Worm (Caenorhabditis elegans) whole organism, L2 larva: ENCODE results near the gene mltn-8.

Experiments
- C34F6.9 ChIP-seq: fragments of 150-350 bp; optimal IDR thresholded peaks from 2 replicates; lab custom pipeline; 2014; ENCODE audit warnings: missing biosample characterization, missing genetic modification characterization
- F13H6.1 ChIP-seq: sonication (generic microtip); optimal IDR thresholded peaks from 2 replicates; lab custom pipeline; 2016; ENCODE audit warnings: missing genetic modification characterization, missing compliant biosample characterization
- R02D3.7 ChIP-seq: fragments of 150-350 bp; optimal IDR thresholded peaks from 2 replicates; lab custom pipeline; 2014; ENCODE audit warnings: missing biosample characterization, missing genetic modification characterization
- Y55F3AM.14 ChIP-seq: fragments of 200-800 bp; sonication (Bioruptor generic); optimal IDR thresholded peaks from 2 replicates; lab custom pipeline; 2018; ENCODE audit warnings: mild to moderate bottlenecking, missing genetic modification characterization, missing compliant biosample characterization
- alr-1 ChIP-seq: fragments of 150-350 bp; optimal IDR thresholded peaks from 2 replicates; lab custom pipeline; 2014; ENCODE audit warnings: missing biosample characterization, missing genetic modification characterization
- aly-2 ChIP-seq: fragments of 150-350 bp; optimal IDR thresholded peaks from 2 replicates; lab custom pipeline; 2014; ENCODE audit warnings: missing biosample characterization, missing genetic modification characterization
- ama-1 ChIP-seq: fragments of 150-350 bp; optimal IDR thresholded peaks from 2 replicates; lab custom pipeline; 2018; ENCODE audit warnings: inconsistent platforms
- blmp-1 ChIP-seq: sonication (generic microtip); optimal IDR thresholded peaks from 2 replicates; lab custom pipeline; 2017; ENCODE audit warnings: missing genetic modification characterization, mild to moderate bottlenecking, missing compliant biosample characterization, antibody characterized with exemption, moderate library complexity; ENCODE audit not compliant: insufficient read depth
- ceh-16 ChIP-seq: fragments of 150-350 bp; optimal IDR thresholded peaks from 2 replicates; lab custom pipeline; 2014; ENCODE audit warnings: missing biosample characterization, missing genetic modification characterization
- ceh-82 ChIP-seq: fragments of 150-350 bp; optimal IDR thresholded peaks from 2 replicates; lab custom pipeline; 2014; ENCODE audit warnings: missing biosample characterization, missing genetic modification characterization
- egl-27 ChIP-seq: sonication (generic microtip); optimal IDR thresholded peaks from 3 replicates; lab custom pipeline; 2017; ENCODE audit warnings: missing biosample characterization, missing genetic modification reagents, missing genetic modification characterization
- elt-1 ChIP-seq: fragments of 150-350 bp; optimal IDR thresholded peaks from 2 replicates; lab custom pipeline; 2014; ENCODE audit warnings: missing biosample characterization, missing genetic modification characterization
- elt-3 ChIP-seq: sonication (generic microtip); optimal IDR thresholded peaks from 2 replicates; lab custom pipeline; 2017; ENCODE audit warnings: missing biosample characterization, missing genetic modification characterization
- gmeb-1 ChIP-seq: fragments of 150-350 bp; optimal IDR thresholded peaks from 2 replicates; lab custom pipeline; 2014; ENCODE audit warnings: missing biosample characterization, missing genetic modification characterization
- lin-11 ChIP-seq: fragments of 150-350 bp; sonication (generic microtip); optimal IDR thresholded peaks from 2 replicates; lab custom pipeline; 2014; ENCODE audit warnings: missing biosample characterization, missing genetic modification characterization, inconsistent platforms, mixed read lengths
- lsy-2 ChIP-seq, 2 experiments: fragments of 150-350 bp in 1 of 2; sonication (generic microtip) in 1 of 2; optimal IDR thresholded peaks; 2 replicates each; lab custom pipeline; 2014 to 2017; ENCODE audit warnings: missing biosample characterization in 2 of 2, missing genetic modification characterization in 2 of 2
- mab-5 ChIP-seq: fragments of 150-350 bp; optimal IDR thresholded peaks from 2 replicates; lab custom pipeline; 2014; ENCODE audit warnings: missing biosample characterization, missing genetic modification characterization
- mbf-1 ChIP-seq: sonication (generic microtip); optimal IDR thresholded peaks from 2 replicates; lab custom pipeline; 2017; ENCODE audit warnings: missing biosample characterization, missing genetic modification characterization
- mdl-1 ChIP-seq, 2 experiments: fragments of 150-350 bp in 1 of 2; sonication (generic microtip) in 1 of 2; optimal IDR thresholded peaks; 2 replicates each; lab custom pipeline; 2017; ENCODE audit warnings: missing biosample characterization in 2 of 2, missing genetic modification characterization in 2 of 2
- nhr-10 ChIP-seq: sonication (generic microtip); optimal IDR thresholded peaks from 2 replicates; lab custom pipeline; 2017; ENCODE audit warnings: missing biosample characterization, missing genetic modification characterization
- nhr-11 ChIP-seq: fragments of 150-350 bp; optimal IDR thresholded peaks from 2 replicates; lab custom pipeline; 2014; ENCODE audit warnings: missing biosample characterization, missing genetic modification characterization
- nhr-12 ChIP-seq: fragments of 150-350 bp; optimal IDR thresholded peaks from 2 replicates; lab custom pipeline; 2014; ENCODE audit warnings: missing biosample characterization, missing genetic modification characterization
- nhr-21 ChIP-seq: fragments of 150-350 bp; optimal IDR thresholded peaks from 2 replicates; lab custom pipeline; 2014; ENCODE audit warnings: missing biosample characterization, missing genetic modification characterization
- nhr-23 ChIP-seq: fragments of 150-350 bp; optimal IDR thresholded peaks from 2 replicates; lab custom pipeline; 2014; ENCODE audit warnings: missing biosample characterization, missing genetic modification reagents, missing genetic modification characterization
- nhr-25 ChIP-seq: fragments of 150-350 bp; sonication (generic microtip); optimal IDR thresholded peaks from 3 replicates; lab custom pipeline; 2014; ENCODE audit warnings: missing biosample characterization, missing genetic modification characterization
- nhr-77 ChIP-seq: fragments of 150-350 bp; optimal IDR thresholded peaks from 2 replicates; lab custom pipeline; 2014; ENCODE audit warnings: missing biosample characterization, missing genetic modification characterization
- skn-1 ChIP-seq: sonication (generic microtip); optimal IDR thresholded peaks from 2 replicates; lab custom pipeline; 2017; ENCODE audit warnings: missing biosample characterization, missing genetic modification characterization
- sma-3 ChIP-seq: sonication (generic microtip); optimal IDR thresholded peaks from 2 replicates; lab custom pipeline; 2016; ENCODE audit warnings: missing genetic modification reagents, missing genetic modification characterization, missing compliant biosample characterization
- sma-9 ChIP-seq, 2 experiments: fragments of 150-350 bp in 1 of 2; sonication (generic microtip) in 1 of 2; optimal IDR thresholded peaks; 2 replicates each; lab custom pipeline; 2014 to 2016; ENCODE audit warnings: missing genetic modification characterization in 2 of 2, mild to moderate bottlenecking in 1 of 2, missing biosample characterization in 1 of 2, missing compliant biosample characterization in 1 of 2, missing genetic modification reagents in 1 of 2, moderate library complexity in 1 of 2
- snpc-4 ChIP-seq: fragments of 150-350 bp; optimal IDR thresholded peaks from 2 replicates; lab custom pipeline; 2014; ENCODE audit warnings: missing biosample characterization, missing genetic modification characterization
- unc-39 ChIP-seq: fragments of 150-350 bp; optimal IDR thresholded peaks from 2 replicates; lab custom pipeline; 2014; ENCODE audit warnings: missing biosample characterization, missing genetic modification characterization
- unc-62 ChIP-seq: fragments of 150-350 bp; optimal IDR thresholded peaks from 2 replicates; lab custom pipeline; 2014; ENCODE audit warnings: missing biosample characterization, missing genetic modification reagents, missing genetic modification characterization
- zag-1 ChIP-seq: fragments of 150-350 bp; optimal IDR thresholded peaks from 2 replicates; lab custom pipeline; 2014; ENCODE audit warnings: missing biosample characterization, missing genetic modification characterization
- ztf-1 ChIP-seq: fragments of 200-800 bp; sonication (Bioruptor generic); conservative IDR thresholded peaks from 2 replicates; pipeline ENCODE4 v1.3.6; 2022; ENCODE audit warnings: missing genetic modification characterization, missing compliant biosample characterization
- ztf-11 ChIP-seq: sonication (generic microtip); optimal IDR thresholded peaks from 2 replicates; lab custom pipeline; 2017; ENCODE audit warnings: missing biosample characterization, missing genetic modification characterization
- ztf-4 ChIP-seq: fragments of 150-350 bp; optimal IDR thresholded peaks from 2 replicates; lab custom pipeline; 2014; ENCODE audit warnings: missing biosample characterization, missing genetic modification characterization

Gene mltn-8

DNA sequence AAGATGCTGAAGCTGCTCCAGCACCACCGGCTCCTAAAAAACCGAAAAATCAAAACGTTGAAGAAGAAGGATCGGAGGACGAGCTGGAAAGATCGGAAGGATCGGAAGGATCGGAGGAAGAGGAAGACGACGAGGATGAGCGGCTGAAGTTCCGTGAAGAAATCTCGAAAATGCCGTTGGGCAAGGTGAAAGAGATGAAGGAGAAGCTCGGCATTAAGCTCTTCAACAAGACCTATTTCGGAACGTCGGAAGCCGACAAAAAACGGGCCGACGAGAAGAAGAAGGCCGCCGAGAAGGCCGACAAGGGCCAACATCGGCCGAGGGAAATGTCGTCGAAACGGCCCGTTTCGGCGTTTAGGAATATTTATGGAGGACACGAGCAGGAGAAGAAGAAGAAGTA, 18.8 kb downstream of the mltn-8 start:
- TF ChIP-seq egl-27 (tag; lab: Kevin White, UChicago), result no peak
- TF ChIP-seq ceh-82, result no peak
- no peak for TF ChIP-seq ztf-1 (GFP tag; lab: Robert Waterston, UW)
- no peak for TF ChIP-seq mab-5 (tag; lab: Kevin White, UChicago)
- TF ChIP-seq ztf-4 (tag; lab: Kevin White, UChicago), result no peak
- no peak for TF ChIP-seq F13H6.1 (tag; lab: Kevin White, UChicago)
- TF ChIP-seq nhr-10 (tag; lab: Kevin White, UChicago), result no peak
- TF ChIP-seq nhr-77, result no peak
- no peak for TF ChIP-seq ceh-16

DNA sequence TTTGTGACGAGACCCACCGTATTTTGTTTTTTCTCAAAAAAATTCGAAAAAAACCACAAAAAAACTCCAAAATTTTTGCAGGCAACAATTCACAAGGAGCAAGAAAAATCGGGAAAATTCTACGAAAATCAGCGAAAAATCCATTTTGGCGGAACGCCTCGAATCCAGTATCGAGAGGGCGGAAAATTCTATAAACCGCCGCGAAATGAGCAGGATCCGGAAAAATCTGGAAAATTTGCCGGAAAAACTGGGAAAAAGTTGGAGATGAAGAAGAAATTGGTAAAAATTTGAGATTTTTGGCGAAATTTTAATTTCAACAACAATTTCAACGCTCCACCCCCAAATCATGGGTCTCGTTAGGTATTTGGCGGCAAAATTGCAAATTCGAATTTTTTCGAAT, 20.0 kb downstream of the mltn-8 start:
- TF ChIP-seq blmp-1 (tag; lab: Kevin White, UChicago), result no peak

DNA sequence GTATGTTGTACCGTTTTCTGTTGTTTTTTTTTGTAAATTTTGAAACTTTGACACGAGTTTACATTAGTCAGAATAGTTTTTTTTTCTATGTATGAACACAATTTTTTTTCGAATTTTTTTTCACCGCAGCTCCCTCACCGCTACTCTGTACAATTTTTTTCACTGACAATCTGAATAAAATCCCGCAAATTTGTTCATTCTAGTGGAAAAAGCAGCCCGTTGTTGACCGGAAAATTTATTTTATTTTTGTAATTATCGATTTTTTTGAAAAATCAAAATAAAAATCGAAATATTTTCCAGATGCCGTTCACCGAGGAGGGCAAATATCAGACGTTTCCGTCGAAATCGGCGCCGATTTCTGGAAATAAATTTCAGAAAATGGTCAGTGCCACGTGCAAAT, 20.6 kb downstream of the mltn-8 start, which contains the start of gene T22H9.1:
TSS of gene T22H9.1 (plus strand) at position 301 of the 400 bp plus-strand sequence.
- TF ChIP-seq ama-1 (lab: Kevin White, UChicago) (no peak), gmeb-1 (tag; lab: Kevin White, UChicago) (no peak), ztf-1 (GFP tag; lab: Robert Waterston, UW) (no peak), unc-62 (no peak), nhr-23 (tag; lab: Kevin White, UChicago) (no peak), zag-1 (tag; lab: Kevin White, UChicago) (no peak), snpc-4 (tag; lab: Kevin White, UChicago) (no peak)
- TF ChIP-seq, all 48 proteins: peak for 0

DNA sequence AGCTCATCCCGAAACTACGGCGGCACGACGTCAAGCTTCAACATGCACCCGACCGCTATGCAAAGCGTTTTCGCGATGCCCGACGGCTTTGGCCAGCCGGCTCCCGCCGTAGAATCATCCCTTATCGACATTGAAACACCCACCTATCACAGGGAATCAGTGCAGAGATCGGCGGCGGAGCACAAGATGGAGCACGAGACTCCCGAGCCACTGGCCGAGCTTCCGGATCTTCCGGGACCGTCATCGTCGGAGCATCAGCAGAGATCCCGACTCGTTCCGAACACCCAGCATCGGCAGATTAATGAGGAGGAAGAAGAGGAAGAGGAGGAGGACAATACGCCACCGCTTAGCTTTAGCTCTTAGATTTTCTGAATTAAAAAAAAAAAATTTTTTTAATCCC, 21.6 kb downstream of the mltn-8 start:
- TF ChIP-seq mab-5 (tag; lab: Kevin White, UChicago) (no peak), unc-39 (tag; lab: Kevin White, UChicago) (no peak), aly-2 (tag; lab: Kevin White, UChicago) (no peak), mdl-1 (tag; optimal IDR thresholded peaks at IDR 0.05; lab: Kevin White, UChicago) (no peak), R02D3.7 (tag; lab: Kevin White, UChicago) (no peak), nhr-77 (no peak), C34F6.9 (no peak), mbf-1 (no peak), ztf-11 (tag; lab: Kevin White, UChicago) (no peak), nhr-11 (tag; lab: Kevin White, UChicago) (no peak), nhr-12 (no peak), elt-1 (no peak), nhr-25 (tag; lab: Kevin White, UChicago) (no peak), lin-11 (tag; lab: Kevin White, UChicago) (no peak), nhr-21 (no peak), nhr-10 (tag; lab: Kevin White, UChicago) (no peak), lsy-2 (tag; optimal IDR thresholded peaks at IDR 0.05; lab: Kevin White, UChicago) (no peak)

DNA sequence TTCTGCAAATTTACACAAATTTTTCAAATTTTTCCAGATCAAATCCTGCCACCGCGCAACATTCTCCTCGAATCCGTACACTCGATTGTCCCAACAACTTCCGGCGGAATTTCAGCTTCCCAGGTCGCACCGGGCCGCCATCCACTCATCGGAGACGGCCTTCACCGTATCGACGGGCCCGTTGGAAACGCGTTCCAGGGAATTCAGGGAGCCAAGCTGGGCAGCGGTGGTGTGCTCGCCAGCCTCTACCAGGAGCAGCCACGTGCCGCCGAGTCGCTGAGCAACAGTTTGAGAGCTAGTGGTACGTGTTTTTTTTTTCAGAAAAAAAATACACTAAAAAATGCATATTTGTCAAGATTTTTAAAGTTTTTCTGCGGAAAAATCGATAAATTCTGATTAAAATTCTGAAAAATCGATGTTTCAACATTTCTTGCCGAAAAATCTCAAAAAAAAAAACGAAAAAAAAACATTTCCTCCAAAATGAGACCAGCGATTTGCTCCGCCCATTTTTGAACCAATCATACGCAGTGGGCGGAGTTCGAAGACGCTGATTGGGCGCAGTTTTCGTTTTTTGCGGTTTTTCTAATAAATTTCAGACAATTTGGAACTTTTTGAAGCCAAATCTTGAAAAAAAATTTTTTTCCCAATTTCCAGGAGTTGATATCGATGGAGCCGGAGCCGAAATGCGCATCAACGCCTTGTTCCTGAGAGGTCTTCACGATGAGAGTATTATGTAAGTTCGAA, 23.0 kb downstream of the mltn-8 start:
- TF ChIP-seq skn-1, result no peak
- no peak for TF ChIP-seq alr-1 (tag; lab: Kevin White, UChicago)
- TF ChIP-seq blmp-1 (tag; lab: Kevin White, UChicago), result no peak
- TF ChIP-seq, all 48 proteins: peak for 0

DNA sequence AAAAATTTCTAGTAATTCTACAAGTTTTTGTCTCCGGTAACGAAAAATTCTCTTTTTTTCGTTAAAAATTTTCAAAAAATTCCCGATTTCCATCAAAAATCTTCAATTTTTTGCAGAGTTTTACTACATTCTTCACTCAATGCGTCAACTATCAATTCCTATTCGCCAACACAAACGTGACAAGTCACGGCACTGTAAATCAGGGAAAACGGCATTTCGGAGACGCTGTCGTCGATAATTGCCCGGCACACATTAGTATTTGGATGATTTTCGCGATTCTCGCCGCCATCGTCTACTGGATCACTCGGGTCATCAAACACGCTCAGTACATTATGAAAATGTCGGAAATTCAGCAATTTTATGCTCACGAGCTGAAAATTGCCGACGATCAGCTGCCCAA, 28.3 kb downstream of the mltn-8 start:
- TF ChIP-seq sma-3 (GFP tag; lab: Kevin White, UChicago) (no peak), sma-9 (GFP tag; optimal IDR thresholded peaks at IDR 0.05; lab: Kevin White, UChicago) (no peak), sma-9 (tag; optimal IDR thresholded peaks at IDR 0.05; lab: Kevin White, UChicago) (no peak), Y55F3AM.14 (GFP tag; lab: Kevin White, UChicago) (no peak), nhr-23 (tag; lab: Kevin White, UChicago) (no peak), nhr-25 (tag; lab: Kevin White, UChicago) (no peak), C34F6.9 (no peak), unc-39 (tag; lab: Kevin White, UChicago) (no peak), blmp-1 (tag; lab: Kevin White, UChicago) (no peak), elt-3 (tag; lab: Kevin White, UChicago) (no peak), nhr-10 (tag; lab: Kevin White, UChicago) (no peak), snpc-4 (tag; lab: Kevin White, UChicago) (no peak)
- TF ChIP-seq, all 48 proteins: peak for 0
